Fruit fly (Drosophila melanogaster) whole organism, prepupa: ENCODE results near the gene crp.

Experiments
- Blimp-1 ChIP-seq: fragments of 200-800 bp; sonication (Bioruptor generic); optimal IDR thresholded peaks from 3 replicates; lab custom pipeline; 2017; ENCODE audit warnings: missing biosample characterization, missing genetic modification characterization, mild to moderate bottlenecking, moderate library complexity, missing genetic modification reagents
- CG10631 ChIP-seq: fragments of 200-800 bp; sonication (Bioruptor generic); optimal IDR thresholded peaks from 2 replicates; lab custom pipeline; 2016; ENCODE audit warnings: missing biosample characterization, missing genetic modification characterization
- CG11762 ChIP-seq: fragments of 200-800 bp; sonication (Bioruptor generic); optimal IDR thresholded peaks from 3 replicates; lab custom pipeline; 2016; ENCODE audit warnings: missing biosample characterization, missing genetic modification characterization; ENCODE audit not compliant: insufficient read depth
- CG15336 ChIP-seq: fragments of 200-800 bp; sonication (Bioruptor generic); IDR thresholded peaks from 2 replicates; pipeline ENCODE4 v1.3.6; 2022; ENCODE audit warnings: missing biosample characterization, missing genetic modification characterization
- CG16779 ChIP-seq: fragments of 200-800 bp; sonication (Bioruptor generic); optimal IDR thresholded peaks from 3 replicates; lab custom pipeline; 2017; ENCODE audit warnings: missing biosample characterization, mild to moderate bottlenecking, missing genetic modification characterization
- CG31627 ChIP-seq: fragments of 200-800 bp; sonication (Bioruptor generic); optimal IDR thresholded peaks from 3 replicates; lab custom pipeline; 2016; ENCODE audit warnings: missing biosample characterization, missing genetic modification characterization
- CG32006 ChIP-seq: fragments of 200-800 bp; sonication (Bioruptor generic); optimal IDR thresholded peaks from 3 replicates; lab custom pipeline; 2017; ENCODE audit warnings: missing biosample characterization, mild to moderate bottlenecking, missing genetic modification characterization
- CG34406 ChIP-seq: fragments of 200-800 bp; sonication (Bioruptor generic); optimal IDR thresholded peaks from 3 replicates; lab custom pipeline; 2016; ENCODE audit warnings: missing biosample characterization, missing genetic modification characterization
- CG4318 ChIP-seq: fragments of 200-800 bp; sonication (Bioruptor generic); optimal IDR thresholded peaks from 3 replicates; lab custom pipeline; 2017; ENCODE audit warnings: missing biosample characterization, mild to moderate bottlenecking, missing genetic modification characterization
- CG6163 ChIP-seq: fragments of 200-800 bp; sonication (Bioruptor generic); IDR thresholded peaks from 3 replicates; pipeline ENCODE4 v1.3.6; 2022; ENCODE audit warnings: missing biosample characterization, missing genetic modification characterization
- CG6808 ChIP-seq: fragments of 200-800 bp; sonication (Bioruptor generic); optimal IDR thresholded peaks from 3 replicates; lab custom pipeline; 2017; ENCODE audit warnings: missing biosample characterization, missing genetic modification characterization, mild to moderate bottlenecking, moderate library complexity, missing genetic modification reagents
- CG6854 ChIP-seq: fragments of 200-800 bp; sonication (Bioruptor generic); optimal IDR thresholded peaks from 2 replicates; lab custom pipeline; 2017; ENCODE audit warnings: missing biosample characterization, mild to moderate bottlenecking, missing genetic modification characterization
- CG7368 ChIP-seq: fragments of 200-800 bp; sonication (Bioruptor generic); optimal IDR thresholded peaks from 3 replicates; lab custom pipeline; 2016; ENCODE audit warnings: missing biosample characterization, missing genetic modification characterization
- CG8119 ChIP-seq: fragments of 200-800 bp; sonication (Bioruptor generic); IDR thresholded peaks from 3 replicates; pipeline ENCODE4 v1.3.6; 2022; ENCODE audit warnings: missing biosample characterization, missing genetic modification characterization
- Eip75B ChIP-seq: fragments of 200-800 bp; sonication (Bioruptor generic); optimal IDR thresholded peaks from 3 replicates; lab custom pipeline; 2016; ENCODE audit warnings: missing biosample characterization, missing genetic modification characterization
- Eip78C ChIP-seq: fragments of 200-800 bp; sonication (Bioruptor generic); peaks from one replicate; lab custom pipeline; 2016; ENCODE audit warnings: missing biosample characterization, missing genetic modification characterization
- Eip93F ChIP-seq: fragments of 200-800 bp; sonication (Bioruptor generic); optimal IDR thresholded peaks from 2 replicates; lab custom pipeline; 2016; ENCODE audit warnings: missing biosample characterization, mild to moderate bottlenecking, missing genetic modification characterization
- Ets21C ChIP-seq: fragments of 200-800 bp; sonication (Bioruptor generic); optimal IDR thresholded peaks from 3 replicates; lab custom pipeline; 2016; ENCODE audit warnings: missing biosample characterization, missing genetic modification characterization
- Ets96B ChIP-seq: fragments of 200-800 bp; optimal IDR thresholded peaks from 2 replicates; lab custom pipeline; 2019; ENCODE audit warnings: missing biosample characterization, mild to moderate bottlenecking, missing genetic modification characterization, moderate library complexity
- Gug ChIP-seq: fragments of 200-800 bp; sonication (Bioruptor generic); IDR thresholded peaks from 2 replicates; pipeline ENCODE4 v1.3.6; 2022; ENCODE audit warnings: missing biosample characterization, missing genetic modification characterization
- Hr38 ChIP-seq: sonication (Bioruptor generic); optimal IDR thresholded peaks from 2 replicates; lab custom pipeline; 2016; ENCODE audit warnings: missing biosample characterization, missing genetic modification characterization
- Hr39 ChIP-seq: fragments of 200-800 bp; sonication (Bioruptor generic); optimal IDR thresholded peaks from 2 replicates; lab custom pipeline; 2016; ENCODE audit warnings: missing biosample characterization, missing genetic modification characterization
- Lpt ChIP-seq: fragments of 200-800 bp; sonication (Bioruptor generic); optimal IDR thresholded peaks from 3 replicates; lab custom pipeline; 2016; ENCODE audit warnings: missing biosample characterization, missing genetic modification characterization
- OdsH ChIP-seq: fragments of 200-800 bp; sonication (Bioruptor generic); optimal IDR thresholded peaks from 3 replicates; lab custom pipeline; 2016; ENCODE audit warnings: missing biosample characterization, missing genetic modification characterization
- Smox ChIP-seq: fragments of 200-800 bp; sonication (Bioruptor generic); optimal IDR thresholded peaks from 3 replicates; lab custom pipeline; 2016; ENCODE audit warnings: missing biosample characterization, missing genetic modification characterization
- Sox14 ChIP-seq: fragments of 200-800 bp; sonication (Bioruptor generic); optimal IDR thresholded peaks from 3 replicates; lab custom pipeline; 2016; ENCODE audit warnings: missing biosample characterization, missing genetic modification characterization
- achi ChIP-seq: fragments of 200-800 bp; sonication (Bioruptor generic); optimal IDR thresholded peaks from 3 replicates; lab custom pipeline; 2016; ENCODE audit warnings: missing biosample characterization, missing genetic modification characterization
- acj6 ChIP-seq: fragments of 200-800 bp; sonication (Bioruptor generic); optimal IDR thresholded peaks from 3 replicates; lab custom pipeline; 2016; ENCODE audit warnings: missing biosample characterization, missing genetic modification characterization
- dsx ChIP-seq: fragments of 200-800 bp; optimal IDR thresholded peaks from 3 replicates; lab custom pipeline; 2019; ENCODE audit warnings: missing biosample characterization, mild to moderate bottlenecking, missing genetic modification characterization, moderate library complexity; ENCODE audit not compliant: poor library complexity, severe bottlenecking
- eg ChIP-seq: fragments of 200-800 bp; sonication (Bioruptor generic); IDR thresholded peaks from 3 replicates; pipeline ENCODE4 v1.3.6; 2022; ENCODE audit warnings: missing biosample characterization, missing genetic modification characterization
- fd85E ChIP-seq: fragments of 200-800 bp; sonication (Bioruptor generic); optimal IDR thresholded peaks from 3 replicates; lab custom pipeline; 2016; ENCODE audit warnings: missing biosample characterization, missing genetic modification characterization
- fkh ChIP-seq: fragments of 200-800 bp; sonication (Bioruptor generic); optimal IDR thresholded peaks from 3 replicates; lab custom pipeline; 2017; ENCODE audit warnings: missing biosample characterization, mild to moderate bottlenecking, missing genetic modification characterization, moderate library complexity
- lz ChIP-seq: fragments of 200-800 bp; sonication (Bioruptor generic); optimal IDR thresholded peaks from 3 replicates; lab custom pipeline; 2016; ENCODE audit warnings: missing biosample characterization, missing genetic modification characterization
- net ChIP-seq: fragments of 200-800 bp; sonication (Bioruptor generic); optimal IDR thresholded peaks from 3 replicates; lab custom pipeline; 2016; ENCODE audit warnings: missing biosample characterization, missing genetic modification characterization
- salr ChIP-seq, 2 experiments: fragments of 200-800 bp; sonication (Bioruptor generic); optimal IDR thresholded peaks; 3 replicates each; lab custom pipeline; 2016 to 2018; ENCODE audit warnings: missing biosample characterization in 2 of 2, missing genetic modification characterization in 2 of 2, mild to moderate bottlenecking in 1 of 2
- spab ChIP-seq: fragments of 200-800 bp; sonication (Bioruptor generic); optimal IDR thresholded peaks from 2 replicates; lab custom pipeline; 2017; ENCODE audit warnings: missing biosample characterization, mild to moderate bottlenecking, missing genetic modification characterization, missing genetic modification reagents
- ss ChIP-seq, 2 experiments: fragments of 200-800 bp; sonication (Bioruptor generic); optimal IDR thresholded peaks; 2 replicates in 1 of 2; 3 replicates in 1 of 2; lab custom pipeline; 2017 to 2018; ENCODE audit warnings: mild to moderate bottlenecking in 2 of 2, missing biosample characterization in 2 of 2, missing genetic modification characterization in 2 of 2, moderate library complexity in 1 of 2
- svp ChIP-seq: fragments of 200-800 bp; sonication (Bioruptor generic); peaks from one replicate; lab custom pipeline; 2016; ENCODE audit warnings: missing biosample characterization, missing genetic modification characterization
- topi ChIP-seq: fragments of 200-800 bp; sonication (Bioruptor generic); optimal IDR thresholded peaks from 3 replicates; lab custom pipeline; 2016; ENCODE audit warnings: missing biosample characterization, missing genetic modification characterization
- vri ChIP-seq: fragments of 200-800 bp; sonication (Bioruptor generic); optimal IDR thresholded peaks from 3 replicates; lab custom pipeline; 2016; ENCODE audit warnings: missing biosample characterization, mild to moderate bottlenecking, missing genetic modification characterization

The crp gene

dm6 chr2L:16274100-16274499 is 13.4 kb downstream of the crp start (continued):
- TF ChIP-seq vri (GFP tag; lab: Kevin White, UChicago) (no peak), acj6 (GFP tag; lab: Kevin White, UChicago) (no peak)
- TF ChIP-seq, all 60 proteins: peak for 11

dm6 chr2L:16273439-16273838 is 14.1 kb downstream of the crp start:
- TF ChIP-seq CG11762 (GFP tag; lab: Kevin White, UChicago) (no peak), CG6808 (GFP tag; lab: Kevin White, UChicago) (no peak), Hr39 (GFP tag; lab: Kevin White, UChicago) (no peak), Smox (GFP tag; lab: Kevin White, UChicago) (no peak), CG31627 (GFP tag; lab: Kevin White, UChicago) (no peak), CG6163 (GFP tag; lab: Robert Waterston, UW) (peak; percentile 9; the same call in 1 of the 3 replicates), spab (GFP tag; lab: Kevin White, UChicago) (no peak), CG16779 (tag; lab: Kevin White, UChicago) (no peak), CG10631 (GFP tag; lab: Kevin White, UChicago) (no peak), Lpt (no peak), Sox14 (GFP tag; lab: Kevin White, UChicago) (peak; percentile 5), CG4318 (GFP tag; lab: Kevin White, UChicago) (no peak), CG32006 (GFP tag; lab: Kevin White, UChicago) (no peak), acj6 (GFP tag; lab: Kevin White, UChicago) (no peak), OdsH (GFP tag; lab: Kevin White, UChicago) (no peak), Eip78C (GFP tag; lab: Kevin White, UChicago) (peak; percentile 42), achi (GFP tag; lab: Kevin White, UChicago) (no peak), CG34406 (GFP tag; lab: Kevin White, UChicago) (no peak), Gug (GFP tag; lab: Robert Waterston, UW) (no peak), svp (GFP tag; lab: Kevin White, UChicago) (peak; percentile 58)

- peak; percentile 0 for TF ChIP-seq dsx
- TF ChIP-seq Eip78C (GFP tag; lab: Kevin White, UChicago): peak; percentile 50
- no peak for TF ChIP-seq CG15336 (GFP tag; lab: Robert Waterston, UW)
- TF ChIP-seq svp (GFP tag; lab: Kevin White, UChicago): peak; percentile 63
- no peak for TF ChIP-seq eg (GFP tag; lab: Robert Waterston, UW)
- peak; percentile 86 for TF ChIP-seq fkh (GFP tag; lab: Kevin White, UChicago)
- peak; percentile 50 for TF ChIP-seq vri (GFP tag; lab: Kevin White, UChicago)
These were observed 14.8 kb downstream of the crp start for dm6 chr2L:16272730-16273129.

- TF ChIP-seq Gug (GFP tag; lab: Robert Waterston, UW) (no peak), CG16779 (tag; lab: Kevin White, UChicago) (peak; percentile 0), Hr38 (GFP tag; lab: Kevin White, UChicago) (no peak), CG6854 (GFP tag; lab: Kevin White, UChicago) (peak; percentile 33), Ets96B (no peak), ss (GFP tag; optimal IDR thresholded peaks at IDR 0.05; lab: Kevin White, UChicago) (peak; percentile 5 to 11), Eip75B (GFP tag; lab: Kevin White, UChicago) (no peak), salr (GFP tag; optimal IDR thresholded peaks at IDR 0.05; lab: Kevin White, UChicago) (no peak), CG6163 (GFP tag; lab: Robert Waterston, UW) (no peak), Eip93F (GFP tag; lab: Kevin White, UChicago) (no peak), CG4318 (GFP tag; lab: Kevin White, UChicago) (no peak), CG7368 (no peak), CG32006 (GFP tag; lab: Kevin White, UChicago) (no peak), dsx (peak; percentile 31), CG8119 (GFP tag; lab: Robert Waterston, UW) (no peak), vri (GFP tag; lab: Kevin White, UChicago) (peak; percentile 36), lz (GFP tag; lab: Kevin White, UChicago) (no peak), fd85E (no peak), Smox (GFP tag; lab: Kevin White, UChicago) (no peak), Eip78C (GFP tag; lab: Kevin White, UChicago) (peak; percentile 51), CG15336 (GFP tag; lab: Robert Waterston, UW) (no peak), Lpt (peak; percentile 18), topi (GFP tag; lab: Kevin White, UChicago) (no peak), CG31627 (GFP tag; lab: Kevin White, UChicago) (no peak), Blimp-1 (GFP tag; lab: Kevin White, UChicago) (no peak), net (GFP tag; lab: Kevin White, UChicago) (peak; percentile 33), fkh (GFP tag; lab: Kevin White, UChicago) (peak; percentile 59), Sox14 (GFP tag; lab: Kevin White, UChicago) (peak; percentile 47), svp (GFP tag; lab: Kevin White, UChicago) (peak; percentile 93), Ets21C (GFP tag; lab: Kevin White, UChicago) (no peak)
- TF ChIP-seq, all 60 proteins: peak for 11
These were observed 16.1 kb downstream of the crp start for dm6 chr2L:16271486-16271806.
